Worm (Caenorhabditis elegans) whole organism, mixed stage, embryonic: ENCODE measurements around the gene C07G3.15.

Source experiments
- drap-1 ChIP-seq: fragments of 200-800 bp; sonication (Bioruptor generic); optimal IDR thresholded peaks from 3 replicates; lab custom pipeline; 2018; ENCODE audit warnings: mild to moderate bottlenecking, missing genetic modification characterization, missing compliant biosample characterization
- elt-1 ChIP-seq: sonication (generic microtip); optimal IDR thresholded peaks from 2 replicates; lab custom pipeline; 2017; ENCODE audit warnings: missing genetic modification characterization, mild to moderate bottlenecking, missing compliant biosample characterization, antibody characterized with exemption, moderate library complexity, borderline replicate concordance; ENCODE audit not compliant: insufficient read depth
- ham-2 ChIP-seq: fragments of 200-800 bp; sonication (Bioruptor generic); optimal IDR thresholded peaks from 2 replicates; lab custom pipeline; 2018; ENCODE audit warnings: mild to moderate bottlenecking, missing genetic modification characterization, missing compliant biosample characterization
- lsy-2 ChIP-seq: fragments of 150-350 bp; optimal IDR thresholded peaks from 2 replicates; lab custom pipeline; 2014; ENCODE audit warnings: missing biosample characterization, missing genetic modification characterization
- pha-4 ChIP-seq: fragments of 150-350 bp; optimal IDR thresholded peaks from 2 replicates; lab custom pipeline; 2018; ENCODE audit warnings: missing biosample characterization, missing genetic modification reagents, missing genetic modification characterization
- snpc-4 ChIP-seq: fragments of 150-350 bp; optimal IDR thresholded peaks from 2 replicates; lab custom pipeline; 2014; ENCODE audit warnings: missing biosample characterization, missing genetic modification characterization
- unc-120 ChIP-seq: sonication (generic microtip); optimal IDR thresholded peaks from 2 replicates; lab custom pipeline; 2017; ENCODE audit warnings: missing genetic modification characterization, missing compliant biosample characterization; ENCODE audit not compliant: poor library complexity, severe bottlenecking
- ztf-11 ChIP-seq: fragments of 150-350 bp; optimal IDR thresholded peaks from 2 replicates; lab custom pipeline; 2014; ENCODE audit warnings: missing biosample characterization, missing genetic modification characterization

DNA sequence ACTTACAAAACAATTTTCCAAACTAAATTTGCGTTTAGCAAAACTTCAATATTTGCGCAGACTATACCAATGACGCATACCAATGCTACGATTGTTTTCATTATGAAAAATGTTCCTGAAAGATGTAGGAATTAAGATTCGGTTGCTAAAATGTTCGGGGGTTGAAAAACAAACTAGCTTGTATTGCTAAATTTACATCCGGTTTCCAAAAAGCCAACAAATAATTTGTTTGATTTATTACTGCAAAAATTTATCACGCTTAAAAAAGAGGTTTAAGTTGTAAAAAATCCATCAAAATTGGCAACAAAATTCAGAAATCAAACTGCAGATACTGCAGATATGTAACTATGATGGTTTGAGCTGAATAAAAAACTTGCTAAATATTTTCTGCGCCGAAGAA is 16.4 kb downstream of the C07G3.15 start, which contains the start of gene srbc-30:
- TF ChIP-seq snpc-4 (tag; lab: Kevin White, UChicago) (no peak), lsy-2 (tag; lab: Kevin White, UChicago) (no peak), pha-4 (tag; lab: Kevin White, UChicago) (no peak), drap-1 (GFP tag; lab: Kevin White, UChicago) (no peak), unc-120 (tag; lab: Kevin White, UChicago) (no peak), ham-2 (GFP tag; lab: Kevin White, UChicago) (no peak), elt-1 (tag; lab: Kevin White, UChicago) (no peak), ztf-11 (tag; lab: Kevin White, UChicago) (no peak)
